Fruit fly (Drosophila melanogaster): Measurements from ENCODE around the gene CG32453.

CG32453 gene

dm6 chr3L:22742121-22742531 is 45.1 kb downstream of the CG32453 start:
- no peak for TF ChIP-seq br (GFP tag; optimal IDR thresholded peaks at IDR 0.05)
- peak; percentile 2 for TF ChIP-seq lola (GFP tag; optimal IDR thresholded peaks at IDR 0.05)

- TF ChIP-seq h (GFP tag; optimal IDR thresholded peaks at IDR 0.05): peak; percentile 30
- peak; percentile 7 for TF ChIP-seq psq (GFP tag; optimal IDR thresholded peaks at IDR 0.05)
- peak; percentile 46 for TF ChIP-seq woc (GFP tag; optimal IDR thresholded peaks at IDR 0.05)
- TF ChIP-seq dl (GFP tag; optimal IDR thresholded peaks at IDR 0.05; ENCODE audit: insufficient read depth in 1 of 2, partially characterized antibody in 2 of 2): no peak
- peak; percentile 9 for TF ChIP-seq rgr (GFP tag; optimal IDR thresholded peaks at IDR 0.05)
- no peak for TF ChIP-seq Jra (GFP tag; optimal IDR thresholded peaks at IDR 0.05)
Measured at dm6 chr3L:22742945-22743582, 46.0 kb downstream of the CG32453 start.
